4 worm cellular contexts compared by ENCODE assay signal in genomic region chrV:19831588-19831987, ce11.
TF ChIP-seq lines count a peak whose summit lies in the region.

No protein-coding gene starts in this region.

TF ChIP-seq in whole organism, L1 larva, 84 proteins besides CTCF, POLR2A, EP300 and RAD21:
- TF ChIP-seq nhr-20 (tag; optimal IDR thresholded peaks at IDR 0.05; lab: Kevin White, UChicago): no peak
- TF ChIP-seq elt-2 (tag; optimal IDR thresholded peaks at IDR 0.05; lab: Kevin White, UChicago): peak; percentile 25

TF ChIP-seq in whole organism, L2 larva, 48 proteins besides CTCF, POLR2A, EP300 and RAD21:
- TF ChIP-seq F13H6.1 (tag; optimal IDR thresholded peaks at IDR 0.05; lab: Kevin White, UChicago): no peak
- TF ChIP-seq nhr-25 (tag; optimal IDR thresholded peaks at IDR 0.05; lab: Kevin White, UChicago): no peak
- no peak for TF ChIP-seq lin-13 (GFP tag; optimal IDR thresholded peaks at IDR 0.05; lab: Kevin White, UChicago)
- no peak for TF ChIP-seq gmeb-1 (tag; optimal IDR thresholded peaks at IDR 0.05; lab: Kevin White, UChicago)
- peak; percentile 63 for TF ChIP-seq fos-1 (tag; optimal IDR thresholded peaks at IDR 0.05; lab: Kevin White, UChicago)
- no peak for TF ChIP-seq egl-27 (tag; optimal IDR thresholded peaks at IDR 0.05; lab: Kevin White, UChicago)
- TF ChIP-seq Y55F3AM.14 (GFP tag; optimal IDR thresholded peaks at IDR 0.05; lab: Kevin White, UChicago): no peak
- no peak for TF ChIP-seq nhr-23 (tag; optimal IDR thresholded peaks at IDR 0.05; lab: Kevin White, UChicago)
TF ChIP-seq in whole organism, L2 larva: peak in this region for 1.

TF ChIP-seq in whole organism, L3 larva, 47 proteins besides CTCF, POLR2A, EP300 and RAD21:
- TF ChIP-seq elt-2 (tag; optimal IDR thresholded peaks at IDR 0.05; lab: Kevin White, UChicago) (peak; percentile 47), lin-39 (tag; optimal IDR thresholded peaks at IDR 0.05; lab: Kevin White, UChicago) (no peak), pqm-1 (tag; optimal IDR thresholded peaks at IDR 0.05; lab: Kevin White, UChicago) (peak; percentile 5), daf-12 (tag; optimal IDR thresholded peaks at IDR 0.05; lab: Kevin White, UChicago) (no peak)
TF ChIP-seq in whole organism, L3 larva: peak in this region for 2.

TF ChIP-seq in whole organism, L4 larva, 104 proteins besides CTCF, POLR2A, EP300 and RAD21:
- TF ChIP-seq daf-19 (GFP tag; conservative IDR thresholded peaks at IDR 0.05; lab: Robert Waterston, UW) (no peak), fkh-10 (GFP tag; optimal IDR thresholded peaks at IDR 0.05; lab: Kevin White, UChicago) (no peak), unc-62 (GFP tag; optimal IDR thresholded peaks at IDR 0.05 in 1 of 2; lab: Kevin White, UChicago) (peak in 1 of 2 experiments; percentile 71), unc-62 (tag; optimal IDR thresholded peaks at IDR 0.05; lab: Kevin White, UChicago) (no peak), T20F7.1 (GFP tag; optimal IDR thresholded peaks at IDR 0.05; lab: Kevin White, UChicago) (no peak), madf-9 (GFP tag; conservative IDR thresholded peaks at IDR 0.05; lab: Robert Waterston, UW) (no peak), pqm-1 (tag; optimal IDR thresholded peaks at IDR 0.05; lab: Kevin White, UChicago) (peak; percentile 58), pha-4 (GFP tag; IDR thresholded peaks at IDR 0.05; lab: Robert Waterston, UW) (no peak), pha-4 (tag; optimal IDR thresholded peaks at IDR 0.05; lab: Kevin White, UChicago) (no peak), madf-5 (GFP tag; IDR thresholded peaks at IDR 0.05; lab: Robert Waterston, UW) (no peak), dmd-6 (GFP tag; IDR thresholded peaks at IDR 0.05; lab: Robert Waterston, UW) (no peak), ceh-62 (tag; optimal IDR thresholded peaks at IDR 0.05; lab: Kevin White, UChicago) (no peak), tra-1 (GFP tag; IDR thresholded peaks at IDR 0.05; lab: Robert Waterston, UW) (no peak)

Comparison
In these comparisons a context has a peak if more than half of its experiments do, and no peak if none do; other contexts are left out.
1. Of the 29 proteins assayed by ChIP-seq in both whole organism, L4 larva and whole organism, L1 larva: peak only in whole organism, L4 larva: pqm-1; only in whole organism, L1 larva: none; in both: none; in neither: 27; mixed calls (peak in some experiments, not most) for 1.